Fruit fly (Drosophila melanogaster): ENCODE results near the gene Sol1.

The Sol1 gene

DNA sequence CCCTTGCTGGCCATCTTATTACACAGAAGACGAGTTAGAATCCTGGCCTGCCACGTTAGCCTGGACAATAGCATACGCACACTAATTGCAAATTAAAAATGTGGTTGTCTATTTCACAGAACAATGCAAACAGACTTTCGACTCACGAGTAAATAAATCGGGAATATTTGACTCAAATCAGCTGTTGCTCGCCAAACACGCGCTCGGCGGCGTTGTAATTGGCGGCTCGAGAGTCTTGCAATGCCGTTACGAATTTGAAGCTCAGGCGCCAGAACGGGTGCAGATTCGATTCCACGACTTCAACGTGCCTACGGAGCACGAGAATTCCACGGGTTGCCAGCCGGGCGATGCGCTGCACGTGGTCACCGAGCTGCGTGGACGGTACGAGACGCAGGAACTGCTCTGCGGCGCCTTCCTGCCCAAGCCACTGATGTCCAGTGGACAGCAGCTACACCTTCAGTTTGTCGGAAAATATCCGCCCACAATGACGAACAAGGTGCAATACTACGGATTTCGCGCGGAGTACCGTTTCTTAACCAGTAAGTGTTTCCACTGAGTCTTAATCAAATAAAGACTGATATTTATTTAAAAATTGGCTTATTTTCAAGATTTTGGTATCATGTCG lies 15.7 kb downstream of the Sol1 start, which contains the start of gene DNAlig3 (continued):
- TF ChIP-seq bigmax (GFP tag; optimal IDR thresholded peaks at IDR 0.05) = peak; percentile 8
- TF ChIP-seq CG8478 (optimal IDR thresholded peaks at IDR 0.05) = no peak
- no peak for TF ChIP-seq CG1024 (GFP tag; IDR thresholded peaks at IDR 0.05)
- no peak for TF ChIP-seq jing (GFP tag; optimal IDR thresholded peaks at IDR 0.05)
- no peak for TF ChIP-seq CG17385 (GFP tag; optimal IDR thresholded peaks at IDR 0.05)
- peak; percentile 68 for TF ChIP-seq pzg (GFP tag; optimal IDR thresholded peaks at IDR 0.05)
- TF ChIP-seq tap (tag; optimal IDR thresholded peaks at IDR 0.05) = no peak
- no peak for TF ChIP-seq Aef1 (GFP tag; IDR thresholded peaks at IDR 0.05)
- TF ChIP-seq CG18619 (GFP tag; optimal IDR thresholded peaks at IDR 0.05) = no peak
- peak; percentile 73 for TF ChIP-seq CG13287 (GFP tag; IDR thresholded peaks at IDR 0.05; ENCODE audit: partially characterized antibody)
- TF ChIP-seq ranshi (GFP tag; IDR thresholded peaks at IDR 0.05) = no peak
- TF ChIP-seq Side (GFP tag; optimal IDR thresholded peaks at IDR 0.05) = no peak
- no peak for TF ChIP-seq CG9727 (GFP tag; optimal IDR thresholded peaks at IDR 0.05)
- TF ChIP-seq CG9876 (GFP tag; optimal IDR thresholded peaks at IDR 0.05) = no peak
- TF ChIP-seq pita (GFP tag; optimal IDR thresholded peaks at IDR 0.05) = no peak
- TF ChIP-seq E2f1 (GFP tag; IDR thresholded peaks at IDR 0.05) = no peak
- TF ChIP-seq HmgD (GFP tag; optimal IDR thresholded peaks at IDR 0.05) = peak; percentile 8
- no peak for TF ChIP-seq CG7839 (tag; optimal IDR thresholded peaks at IDR 0.05)
- no peak for TF ChIP-seq CG14860 (GFP tag; IDR thresholded peaks at IDR 0.05; ENCODE audit: partially characterized antibody)
- no peak for TF ChIP-seq CG10321 (GFP tag; IDR thresholded peaks at IDR 0.05)
- TF ChIP-seq CG17186 (GFP tag; optimal IDR thresholded peaks at IDR 0.05) = peak; percentile 77
- no peak for TF ChIP-seq ftz-f1 (GFP tag; optimal IDR thresholded peaks at IDR 0.05)
- no peak for TF ChIP-seq CG2875 (GFP tag; optimal IDR thresholded peaks at IDR 0.05)
- no peak for TF ChIP-seq CG33213 (GFP tag; optimal IDR thresholded peaks at IDR 0.05)
- TF ChIP-seq jumu (GFP tag; optimal IDR thresholded peaks at IDR 0.05) = no peak
- peak; percentile 25; the same call in 1 of the 2 replicates for TF ChIP-seq inv (GFP tag; IDR thresholded peaks at IDR 0.05; ENCODE audit: partially characterized antibody)
- TF ChIP-seq CG30020 (tag; optimal IDR thresholded peaks at IDR 0.05) = no peak
- TF ChIP-seq trh (GFP tag; optimal IDR thresholded peaks at IDR 0.05) = no peak
- TF ChIP-seq btn (GFP tag; optimal IDR thresholded peaks at IDR 0.05) = no peak
- TF ChIP-seq Dref (GFP tag; IDR thresholded peaks at IDR 0.05) = peak; percentile 40; the same call in 1 of the 2 replicates
- peak; percentile 95 for TF ChIP-seq Myb (GFP tag; optimal IDR thresholded peaks at IDR 0.05)
- no peak for TF ChIP-seq CG15601 (tag; optimal IDR thresholded peaks at IDR 0.05)
- peak; percentile 49; the same call in 1 of the 3 replicates for TF ChIP-seq ci (GFP tag; IDR thresholded peaks at IDR 0.05)
- TF ChIP-seq dimm (GFP tag; IDR thresholded peaks at IDR 0.05) = no peak
- TF ChIP-seq CG15011 (GFP tag; optimal IDR thresholded peaks at IDR 0.05) = no peak
- TF ChIP-seq ken (GFP tag; IDR thresholded peaks at IDR 0.05) = no peak
- TF ChIP-seq CG6272 (GFP tag; IDR thresholded peaks at IDR 0.05) = no peak
- TF ChIP-seq CG12299 (tag; optimal IDR thresholded peaks at IDR 0.05) = no peak
- TF ChIP-seq dm (GFP tag; optimal IDR thresholded peaks at IDR 0.05) = peak; percentile 37
- no peak for TF ChIP-seq Xrp1 (GFP tag; IDR thresholded peaks at IDR 0.05)
- TF ChIP-seq Drgx (GFP tag; IDR thresholded peaks at IDR 0.05) = peak; percentile 49; the same call in 1 of the 2 replicates
- TF ChIP-seq CG8281 (tag; optimal IDR thresholded peaks at IDR 0.05) = no peak
- no peak for TF ChIP-seq CG1792 (GFP tag; optimal IDR thresholded peaks at IDR 0.05)
- no peak for TF ChIP-seq fru (optimal IDR thresholded peaks at IDR 0.05)
- peak; percentile 29 for TF ChIP-seq sd (tag; optimal IDR thresholded peaks at IDR 0.05)
- no peak for TF ChIP-seq CG3163 (GFP tag; optimal IDR thresholded peaks at IDR 0.05)
- peak; percentile 1 for TF ChIP-seq kah (GFP tag; optimal IDR thresholded peaks at IDR 0.05)
- TF ChIP-seq zfh2 (GFP tag; optimal IDR thresholded peaks at IDR 0.05) = no peak
- TF ChIP-seq Taf1 (GFP tag; IDR thresholded peaks at IDR 0.05) = no peak
- no peak for TF ChIP-seq Rx (GFP tag; IDR thresholded peaks at IDR 0.05)
- TF ChIP-seq pfk (GFP tag; optimal IDR thresholded peaks at IDR 0.05) = no peak
- peak; percentile 32 for TF ChIP-seq CG2116 (GFP tag; optimal IDR thresholded peaks at IDR 0.05)

Data from whole organism, embryonic.